In genomic region chr2L:4187631-4188173, dm6 we compare ENCODE assay signal across 1 fruit fly cellular context.
TF ChIP-seq lines count a peak whose summit lies in the region.

Gene Tbcc (minus strand): TSS chr2L:4187793.
Gene lectin-24Db (plus strand): TSS chr2L:4188123.

TF ChIP-seq in whole organism, embryonic, 481 proteins besides CTCF, POLR2A, EP300 and RAD21 (continued from another document and continues in another):
- TF ChIP-seq lov (optimal IDR thresholded peaks at IDR 0.05; lab: Kevin White, UChicago) = no peak
- no peak for TF ChIP-seq lov (GFP tag; IDR thresholded peaks at IDR 0.05; lab: Robert Waterston, UW)
- TF ChIP-seq CG32767 (GFP tag; IDR thresholded peaks at IDR 0.05; lab: Robert Waterston, UW) = no peak
- TF ChIP-seq seq (GFP tag; IDR thresholded peaks at IDR 0.05; lab: Robert Waterston, UW) = no peak
- no peak for TF ChIP-seq CG1529 (GFP tag; optimal IDR thresholded peaks at IDR 0.05; lab: Kevin White, UChicago)
- no peak for TF ChIP-seq Hr3 (GFP tag; optimal IDR thresholded peaks at IDR 0.05; lab: Kevin White, UChicago)
- TF ChIP-seq Gug (GFP tag; IDR thresholded peaks at IDR 0.05; lab: Robert Waterston, UW) = no peak
- TF ChIP-seq CG18476 (GFP tag; optimal IDR thresholded peaks at IDR 0.05; lab: Kevin White, UChicago) = no peak
- peak in 1 of 2 experiments; percentile 32 for TF ChIP-seq Pdp1 (GFP tag; optimal IDR thresholded peaks at IDR 0.05; lab: Kevin White, UChicago)
- no peak for TF ChIP-seq CG1233 (GFP tag; optimal IDR thresholded peaks at IDR 0.05; lab: Kevin White, UChicago)
- no peak for TF ChIP-seq CG14860 (GFP tag; IDR thresholded peaks at IDR 0.05; lab: Robert Waterston, UW; ENCODE audit: partially characterized antibody)
- no peak for TF ChIP-seq CG17612 (GFP tag; IDR thresholded peaks at IDR 0.05; lab: Robert Waterston, UW)
- TF ChIP-seq rib (GFP tag; IDR thresholded peaks at IDR 0.05; lab: Robert Waterston, UW) = no peak
- no peak for TF ChIP-seq CG30403 (GFP tag; optimal IDR thresholded peaks at IDR 0.05; lab: Kevin White, UChicago)
- no peak for TF ChIP-seq bcd (GFP tag; optimal IDR thresholded peaks at IDR 0.05; lab: Kevin White, UChicago)
- TF ChIP-seq slp2 (GFP tag; optimal IDR thresholded peaks at IDR 0.05; lab: Kevin White, UChicago) = no peak
- TF ChIP-seq amos (GFP tag; IDR thresholded peaks at IDR 0.05; lab: Robert Waterston, UW; ENCODE audit: partially characterized antibody) = no peak
- TF ChIP-seq pfk (GFP tag; optimal IDR thresholded peaks at IDR 0.05; lab: Kevin White, UChicago) = no peak
- no peak for TF ChIP-seq CG10147 (GFP tag; optimal IDR thresholded peaks at IDR 0.05; lab: Kevin White, UChicago)
- no peak for TF ChIP-seq ap (GFP tag; IDR thresholded peaks at IDR 0.05; lab: Robert Waterston, UW)
- no peak for TF ChIP-seq cg (GFP tag; optimal IDR thresholded peaks at IDR 0.05; lab: Kevin White, UChicago)
- no peak for TF ChIP-seq Six4 (GFP tag; optimal IDR thresholded peaks at IDR 0.05; lab: Kevin White, UChicago)
- no peak for TF ChIP-seq dpn (GFP tag; optimal IDR thresholded peaks at IDR 0.05; lab: Kevin White, UChicago)
- TF ChIP-seq Fer3 (tag; optimal IDR thresholded peaks at IDR 0.05; lab: Kevin White, UChicago) = no peak
- no peak for TF ChIP-seq CG7556 (GFP tag; optimal IDR thresholded peaks at IDR 0.05; lab: Kevin White, UChicago)
- peak; percentile 10 for TF ChIP-seq BEAF-32 (GFP tag; optimal IDR thresholded peaks at IDR 0.05; lab: Kevin White, UChicago)
- TF ChIP-seq kah (GFP tag; optimal IDR thresholded peaks at IDR 0.05; lab: Kevin White, UChicago) = no peak
- TF ChIP-seq gro (GFP tag; optimal IDR thresholded peaks at IDR 0.05; lab: Kevin White, UChicago) = peak; percentile 44
- peak in 1 of 2 experiments; percentile 55 for TF ChIP-seq crp (GFP tag; optimal IDR thresholded peaks at IDR 0.05; lab: Kevin White, UChicago)
- no peak for TF ChIP-seq Hsf (GFP tag; optimal IDR thresholded peaks at IDR 0.05; lab: Kevin White, UChicago)
- TF ChIP-seq CG14710 (tag; optimal IDR thresholded peaks at IDR 0.05; lab: Kevin White, UChicago) = peak; percentile 8
- peak; percentile 56 for TF ChIP-seq MBD-R2 (GFP tag; IDR thresholded peaks at IDR 0.05; lab: Robert Waterston, UW)
- TF ChIP-seq zf30C (GFP tag; optimal IDR thresholded peaks at IDR 0.05; lab: Kevin White, UChicago) = no peak
- no peak for TF ChIP-seq C15 (GFP tag; IDR thresholded peaks at IDR 0.05; lab: Robert Waterston, UW)
- TF ChIP-seq lbe (GFP tag; optimal IDR thresholded peaks at IDR 0.05; lab: Kevin White, UChicago) = no peak
- no peak for TF ChIP-seq CG12071 (GFP tag; optimal IDR thresholded peaks at IDR 0.05; lab: Kevin White, UChicago)
- TF ChIP-seq Sin3A (optimal IDR thresholded peaks at IDR 0.05; lab: Kevin White, UChicago) = peak; percentile 11
- TF ChIP-seq CG2199 (GFP tag; IDR thresholded peaks at IDR 0.05; lab: Robert Waterston, UW) = no peak
- TF ChIP-seq MTF-1 (GFP tag; optimal IDR thresholded peaks at IDR 0.05; lab: Kevin White, UChicago; ENCODE audit: borderline replicate concordance) = no peak
- no peak for TF ChIP-seq CG3407 (GFP tag; optimal IDR thresholded peaks at IDR 0.05; lab: Kevin White, UChicago)
- TF ChIP-seq CG11723 (GFP tag; optimal IDR thresholded peaks at IDR 0.05; lab: Kevin White, UChicago) = no peak
- no peak for TF ChIP-seq Jarid2 (GFP tag; optimal IDR thresholded peaks at IDR 0.05; lab: Kevin White, UChicago)
- no peak for TF ChIP-seq da (GFP tag; optimal IDR thresholded peaks at IDR 0.05; lab: Kevin White, UChicago)
- TF ChIP-seq emc (GFP tag; optimal IDR thresholded peaks at IDR 0.05; lab: Kevin White, UChicago) = no peak
- peak; percentile 52 for TF ChIP-seq CG1603 (tag; optimal IDR thresholded peaks at IDR 0.05; lab: Kevin White, UChicago)
- no peak for TF ChIP-seq CG13775 (GFP tag; optimal IDR thresholded peaks at IDR 0.05; lab: Kevin White, UChicago)
- TF ChIP-seq sug (tag; optimal IDR thresholded peaks at IDR 0.05; lab: Kevin White, UChicago) = no peak
- TF ChIP-seq ase (GFP tag; IDR thresholded peaks at IDR 0.05; lab: Robert Waterston, UW) = no peak
- no peak for TF ChIP-seq Poxn (GFP tag; IDR thresholded peaks at IDR 0.05; lab: Robert Waterston, UW)
- TF ChIP-seq CG10462 (GFP tag; optimal IDR thresholded peaks at IDR 0.05; lab: Kevin White, UChicago) = no peak
- no peak for TF ChIP-seq nau (GFP tag; optimal IDR thresholded peaks at IDR 0.05; lab: Kevin White, UChicago)
- no peak for TF ChIP-seq NFAT (GFP tag; IDR thresholded peaks at IDR 0.05; lab: Robert Waterston, UW)
- TF ChIP-seq tio (GFP tag; optimal IDR thresholded peaks at IDR 0.05; lab: Kevin White, UChicago) = no peak
- TF ChIP-seq bab2 (GFP tag; optimal IDR thresholded peaks at IDR 0.05; lab: Kevin White, UChicago) = no peak
- no peak for TF ChIP-seq B-H1 (GFP tag; IDR thresholded peaks at IDR 0.05; lab: Robert Waterston, UW)
- TF ChIP-seq B-H2 (GFP tag; optimal IDR thresholded peaks at IDR 0.05; lab: Kevin White, UChicago) = no peak
- TF ChIP-seq sens-2 (GFP tag; IDR thresholded peaks at IDR 0.05; lab: Robert Waterston, UW) = no peak
- TF ChIP-seq CG10366 (GFP tag; IDR thresholded peaks at IDR 0.05; lab: Robert Waterston, UW) = no peak
- no peak for TF ChIP-seq CG8359 (GFP tag; optimal IDR thresholded peaks at IDR 0.05; lab: Kevin White, UChicago; ENCODE audit: borderline replicate concordance)
- no peak for TF ChIP-seq sim (GFP tag; IDR thresholded peaks at IDR 0.05; lab: Robert Waterston, UW)
- no peak for TF ChIP-seq HLHmδ (GFP tag; optimal IDR thresholded peaks at IDR 0.05; lab: Kevin White, UChicago)
- TF ChIP-seq CG17912 (GFP tag; optimal IDR thresholded peaks at IDR 0.05; lab: Kevin White, UChicago) = peak; percentile 31
- TF ChIP-seq CG2875 (GFP tag; optimal IDR thresholded peaks at IDR 0.05; lab: Kevin White, UChicago) = no peak
- peak; percentile 83 for TF ChIP-seq CG4617 (GFP tag; optimal IDR thresholded peaks at IDR 0.05; lab: Kevin White, UChicago; ENCODE audit: borderline replicate concordance)
- no peak for TF ChIP-seq inv (GFP tag; IDR thresholded peaks at IDR 0.05; lab: Robert Waterston, UW; ENCODE audit: partially characterized antibody)
- TF ChIP-seq Hr78 (GFP tag; optimal IDR thresholded peaks at IDR 0.05; lab: Kevin White, UChicago) = no peak
- no peak for TF ChIP-seq gcm2 (GFP tag; optimal IDR thresholded peaks at IDR 0.05; lab: Kevin White, UChicago)
- no peak for TF ChIP-seq Ptx1 (GFP tag; IDR thresholded peaks at IDR 0.05; lab: Robert Waterston, UW)
- TF ChIP-seq ash1 (GFP tag; optimal IDR thresholded peaks at IDR 0.05; lab: Kevin White, UChicago) = no peak
- TF ChIP-seq cad (GFP tag; optimal IDR thresholded peaks at IDR 0.05; lab: Kevin White, UChicago) = no peak
- no peak for TF ChIP-seq CG11695 (GFP tag; IDR thresholded peaks at IDR 0.05; lab: Robert Waterston, UW)
- TF ChIP-seq jumu (GFP tag; optimal IDR thresholded peaks at IDR 0.05; lab: Kevin White, UChicago) = no peak
- TF ChIP-seq CG15514 (GFP tag; optimal IDR thresholded peaks at IDR 0.05; lab: Kevin White, UChicago) = peak; percentile 27
- TF ChIP-seq Bteb2 (GFP tag; optimal IDR thresholded peaks at IDR 0.05; lab: Kevin White, UChicago) = no peak
- no peak for TF ChIP-seq CG16779 (GFP tag; IDR thresholded peaks at IDR 0.05; lab: Robert Waterston, UW)
- no peak for TF ChIP-seq hth (optimal IDR thresholded peaks at IDR 0.05; lab: Kevin White, UChicago)
- no peak for TF ChIP-seq Neu2 (GFP tag; optimal IDR thresholded peaks at IDR 0.05; lab: Kevin White, UChicago; ENCODE audit: borderline replicate concordance)
- TF ChIP-seq CG2712 (tag; optimal IDR thresholded peaks at IDR 0.05; lab: Kevin White, UChicago) = peak; percentile 7
- TF ChIP-seq sqz (GFP tag; optimal IDR thresholded peaks at IDR 0.05; lab: Kevin White, UChicago) = no peak
- no peak for TF ChIP-seq CG8924 (tag; optimal IDR thresholded peaks at IDR 0.05; lab: Kevin White, UChicago)
- TF ChIP-seq pum (GFP tag; optimal IDR thresholded peaks at IDR 0.05; lab: Kevin White, UChicago) = no peak
- no peak for TF ChIP-seq tna (GFP tag; IDR thresholded peaks at IDR 0.05; lab: Robert Waterston, UW; ENCODE audit: partially characterized antibody)
- TF ChIP-seq CG8281 (tag; optimal IDR thresholded peaks at IDR 0.05; lab: Kevin White, UChicago) = no peak
- no peak for TF ChIP-seq CG13624 (GFP tag; optimal IDR thresholded peaks at IDR 0.05; lab: Kevin White, UChicago)
- peak; percentile 75 for TF ChIP-seq gfzf (GFP tag; optimal IDR thresholded peaks at IDR 0.05; lab: Kevin White, UChicago)
- TF ChIP-seq CG13296 (GFP tag; optimal IDR thresholded peaks at IDR 0.05; lab: Kevin White, UChicago) = no peak
- 0 out of 2 replicates have a peak, but pooled peaks have one; percentile 14 for TF ChIP-seq onecut (GFP tag; IDR thresholded peaks at IDR 0.05; lab: Robert Waterston, UW)
- no peak for TF ChIP-seq CG33557 (GFP tag; optimal IDR thresholded peaks at IDR 0.05; lab: Kevin White, UChicago)
- TF ChIP-seq nom (GFP tag; optimal IDR thresholded peaks at IDR 0.05; lab: Kevin White, UChicago) = no peak
- peak; percentile 99 for TF ChIP-seq CG17385 (GFP tag; optimal IDR thresholded peaks at IDR 0.05; lab: Kevin White, UChicago)
- no peak for TF ChIP-seq CG2889 (GFP tag; IDR thresholded peaks at IDR 0.05; lab: Robert Waterston, UW)
- peak; percentile 36; the same call in 1 of the 2 replicates for TF ChIP-seq vvl (GFP tag; IDR thresholded peaks at IDR 0.05; lab: Robert Waterston, UW)
- TF ChIP-seq vnd (GFP tag; IDR thresholded peaks at IDR 0.05; lab: Robert Waterston, UW; ENCODE audit: partially characterized antibody) = no peak
- TF ChIP-seq so (GFP tag; IDR thresholded peaks at IDR 0.05; lab: Robert Waterston, UW) = no peak
- TF ChIP-seq ranshi (GFP tag; IDR thresholded peaks at IDR 0.05; lab: Robert Waterston, UW) = no peak
- TF ChIP-seq twi (tag; optimal IDR thresholded peaks at IDR 0.05; lab: Kevin White, UChicago) = no peak
- TF ChIP-seq CG1832 (GFP tag; optimal IDR thresholded peaks at IDR 0.05; lab: Kevin White, UChicago) = no peak
- TF ChIP-seq CG32532 (GFP tag; IDR thresholded peaks at IDR 0.05; lab: Robert Waterston, UW) = no peak
- TF ChIP-seq Trl (optimal IDR thresholded peaks at IDR 0.05; lab: Kevin White, UChicago) = no peak
- no peak for TF ChIP-seq Trl (GFP tag; optimal IDR thresholded peaks at IDR 0.05; lab: Kevin White, UChicago)
- TF ChIP-seq Stat92E (GFP tag; optimal IDR thresholded peaks at IDR 0.05; lab: Kevin White, UChicago) = no peak
- no peak for TF ChIP-seq CG5180 (GFP tag; optimal IDR thresholded peaks at IDR 0.05; lab: Kevin White, UChicago)
- TF ChIP-seq btn (GFP tag; optimal IDR thresholded peaks at IDR 0.05; lab: Kevin White, UChicago) = no peak
- no peak for TF ChIP-seq CG18619 (GFP tag; optimal IDR thresholded peaks at IDR 0.05; lab: Kevin White, UChicago)
- no peak for TF ChIP-seq CG33213 (GFP tag; optimal IDR thresholded peaks at IDR 0.05; lab: Kevin White, UChicago)
- TF ChIP-seq crc (GFP tag; optimal IDR thresholded peaks at IDR 0.05; lab: Kevin White, UChicago) = no peak
- no peak for TF ChIP-seq gce (GFP tag; IDR thresholded peaks at IDR 0.05; lab: Robert Waterston, UW)
- TF ChIP-seq CG3995 (GFP tag; optimal IDR thresholded peaks at IDR 0.05; lab: Kevin White, UChicago) = no peak
- TF ChIP-seq Nf-YC (tag; optimal IDR thresholded peaks at IDR 0.05; lab: Kevin White, UChicago) = no peak
- no peak for TF ChIP-seq Ets65A (GFP tag; lab: Kevin White, UChicago)
- TF ChIP-seq sima (GFP tag; optimal IDR thresholded peaks at IDR 0.05; lab: Kevin White, UChicago) = no peak
- TF ChIP-seq CG9876 (GFP tag; optimal IDR thresholded peaks at IDR 0.05; lab: Kevin White, UChicago) = no peak
- TF ChIP-seq usp (GFP tag; optimal IDR thresholded peaks at IDR 0.05; lab: Kevin White, UChicago) = no peak
- no peak for TF ChIP-seq CG15479 (GFP tag; optimal IDR thresholded peaks at IDR 0.05; lab: Kevin White, UChicago)
- no peak for TF ChIP-seq Atf3 (GFP tag; optimal IDR thresholded peaks at IDR 0.05; lab: Kevin White, UChicago)
- no peak for TF ChIP-seq CG11093 (GFP tag; IDR thresholded peaks at IDR 0.05; lab: Robert Waterston, UW)
- TF ChIP-seq odd (GFP tag; optimal IDR thresholded peaks at IDR 0.05; lab: Kevin White, UChicago) = no peak
- no peak for TF ChIP-seq scrt (GFP tag; optimal IDR thresholded peaks at IDR 0.05; lab: Kevin White, UChicago)
- TF ChIP-seq dan (GFP tag; IDR thresholded peaks at IDR 0.05; lab: Robert Waterston, UW) = no peak
- TF ChIP-seq NC2β (GFP tag; optimal IDR thresholded peaks at IDR 0.05; lab: Kevin White, UChicago) = no peak
- TF ChIP-seq nerfin-1 (tag; optimal IDR thresholded peaks at IDR 0.05; lab: Kevin White, UChicago) = no peak
- TF ChIP-seq CkIIα-i1 (GFP tag; IDR thresholded peaks at IDR 0.05; lab: Robert Waterston, UW) = no peak
- no peak for TF ChIP-seq Ravus (GFP tag; IDR thresholded peaks at IDR 0.05; lab: Robert Waterston, UW)
- TF ChIP-seq CG3065 (GFP tag; optimal IDR thresholded peaks at IDR 0.05; lab: Kevin White, UChicago) = no peak
- TF ChIP-seq Asciz (GFP tag; optimal IDR thresholded peaks at IDR 0.05; lab: Kevin White, UChicago) = no peak
- no peak for TF ChIP-seq toy (GFP tag; IDR thresholded peaks at IDR 0.05; lab: Robert Waterston, UW)
- TF ChIP-seq dimm (GFP tag; IDR thresholded peaks at IDR 0.05; lab: Robert Waterston, UW) = no peak
- TF ChIP-seq Opbp (GFP tag; IDR thresholded peaks at IDR 0.05; lab: Robert Waterston, UW; ENCODE audit: partially characterized antibody) = 0 out of 3 replicates have a peak, but pooled peaks have one; percentile 29
- no peak for TF ChIP-seq Doc2 (GFP tag; IDR thresholded peaks at IDR 0.05; lab: Robert Waterston, UW)
- no peak for TF ChIP-seq Doc3 (GFP tag; IDR thresholded peaks at IDR 0.05; lab: Robert Waterston, UW; ENCODE audit: partially characterized antibody)
- no peak for TF ChIP-seq pnt (GFP tag; optimal IDR thresholded peaks at IDR 0.05; lab: Kevin White, UChicago)
- no peak for TF ChIP-seq Oli (tag; optimal IDR thresholded peaks at IDR 0.05; lab: Kevin White, UChicago)
- TF ChIP-seq knrl (GFP tag; IDR thresholded peaks at IDR 0.05; lab: Robert Waterston, UW; ENCODE audit: partially characterized antibody) = no peak
- TF ChIP-seq CG7928 (GFP tag; optimal IDR thresholded peaks at IDR 0.05; lab: Kevin White, UChicago) = no peak
- no peak for TF ChIP-seq Sox102F (GFP tag; optimal IDR thresholded peaks at IDR 0.05; lab: Kevin White, UChicago)
- no peak for TF ChIP-seq Scr (GFP tag; IDR thresholded peaks at IDR 0.05; lab: Robert Waterston, UW; ENCODE audit: partially characterized antibody)
- no peak for TF ChIP-seq org-1 (GFP tag; optimal IDR thresholded peaks at IDR 0.05; lab: Kevin White, UChicago)
- no peak for TF ChIP-seq unpg (GFP tag; optimal IDR thresholded peaks at IDR 0.05; lab: Kevin White, UChicago)
- no peak for TF ChIP-seq HLH54F (GFP tag; optimal IDR thresholded peaks at IDR 0.05; lab: Kevin White, UChicago)
